Worm (Caenorhabditis elegans) whole organism, L3 larva: ENCODE measurements around the gene spp-27.

Source experiments
- ceh-16 ChIP-seq: sonication (generic microtip); optimal IDR thresholded peaks from 2 replicates; lab custom pipeline; 2017; ENCODE audit warnings: missing biosample characterization, missing genetic modification characterization
- fos-1 ChIP-seq: fragments of 150-350 bp; optimal IDR thresholded peaks from 2 replicates; lab custom pipeline; 2014; ENCODE audit warnings: missing biosample characterization, missing genetic modification characterization

- TF ChIP-seq fos-1 = no peak
- TF ChIP-seq ceh-16 (tag; lab: Kevin White, UChicago) = no peak
Measured at ce11 chrV:6551707-6552390, 5.1 kb downstream of the spp-27 start, which contains the start of gene twk-10.
